Fruit fly (Drosophila melanogaster) whole organism, pupa: ENCODE measurements around the gene jhamt.

ENCODE experiments used
- CG12605 ChIP-seq: fragments of 200-800 bp; sonication (Bioruptor generic); IDR thresholded peaks from 2 replicates; pipeline ENCODE4 v1.3.6; 2022; ENCODE audit warnings: missing biosample characterization, missing genetic modification characterization
- CG13204 ChIP-seq: fragments of 200-800 bp; sonication (Bioruptor generic); optimal IDR thresholded peaks from 2 replicates; lab custom pipeline; 2018; ENCODE audit warnings: missing biosample characterization, mild to moderate bottlenecking, missing genetic modification characterization, moderate library complexity
- CG15710 ChIP-seq: fragments of 200-800 bp; sonication (Bioruptor generic); optimal IDR thresholded peaks from 2 replicates; lab custom pipeline; 2018; ENCODE audit warnings: missing biosample characterization, mild to moderate bottlenecking, missing genetic modification characterization, moderate library complexity
- CG32121 ChIP-seq: fragments of 200-800 bp; sonication (Bioruptor generic); IDR thresholded peaks from 2 replicates; pipeline ENCODE4 v1.3.6; 2022; ENCODE audit warnings: missing biosample characterization, missing genetic modification characterization
- CG34367 ChIP-seq: fragments of 200-800 bp; sonication (Bioruptor generic); optimal IDR thresholded peaks from 2 replicates; lab custom pipeline; 2018; ENCODE audit warnings: missing biosample characterization, mild to moderate bottlenecking, missing genetic modification characterization
- CG4496 ChIP-seq: fragments of 200-800 bp; sonication (Bioruptor generic); IDR thresholded peaks from 3 replicates; pipeline ENCODE4 v1.3.6; 2022; ENCODE audit warnings: missing biosample characterization, missing genetic modification characterization
- CG9948 ChIP-seq: fragments of 200-800 bp; sonication (Bioruptor generic); optimal IDR thresholded peaks from 2 replicates; lab custom pipeline; 2018; ENCODE audit warnings: missing biosample characterization, mild to moderate bottlenecking, missing genetic modification characterization, moderate library complexity
- EcR ChIP-seq: fragments of 200-800 bp; sonication (Bioruptor generic); optimal IDR thresholded peaks from 3 replicates; lab custom pipeline; 2019; ENCODE audit warnings: missing biosample characterization, missing genetic modification characterization, mild to moderate bottlenecking, moderate library complexity, missing genetic modification reagents
- Ets98B ChIP-seq: fragments of 200-800 bp; sonication (Bioruptor generic); IDR thresholded peaks from 2 replicates; pipeline ENCODE4 v1.3.6; 2022; ENCODE audit warnings: missing biosample characterization, missing genetic modification characterization
- Pif1B ChIP-seq: fragments of 200-800 bp; sonication (Bioruptor generic); optimal IDR thresholded peaks from 3 replicates; lab custom pipeline; 2016; ENCODE audit warnings: missing biosample characterization, missing genetic modification characterization
- gl ChIP-seq: fragments of 200-800 bp; sonication (Bioruptor generic); optimal IDR thresholded peaks from 2 replicates; lab custom pipeline; 2018; ENCODE audit warnings: missing biosample characterization, mild to moderate bottlenecking, missing genetic modification characterization

DNA sequence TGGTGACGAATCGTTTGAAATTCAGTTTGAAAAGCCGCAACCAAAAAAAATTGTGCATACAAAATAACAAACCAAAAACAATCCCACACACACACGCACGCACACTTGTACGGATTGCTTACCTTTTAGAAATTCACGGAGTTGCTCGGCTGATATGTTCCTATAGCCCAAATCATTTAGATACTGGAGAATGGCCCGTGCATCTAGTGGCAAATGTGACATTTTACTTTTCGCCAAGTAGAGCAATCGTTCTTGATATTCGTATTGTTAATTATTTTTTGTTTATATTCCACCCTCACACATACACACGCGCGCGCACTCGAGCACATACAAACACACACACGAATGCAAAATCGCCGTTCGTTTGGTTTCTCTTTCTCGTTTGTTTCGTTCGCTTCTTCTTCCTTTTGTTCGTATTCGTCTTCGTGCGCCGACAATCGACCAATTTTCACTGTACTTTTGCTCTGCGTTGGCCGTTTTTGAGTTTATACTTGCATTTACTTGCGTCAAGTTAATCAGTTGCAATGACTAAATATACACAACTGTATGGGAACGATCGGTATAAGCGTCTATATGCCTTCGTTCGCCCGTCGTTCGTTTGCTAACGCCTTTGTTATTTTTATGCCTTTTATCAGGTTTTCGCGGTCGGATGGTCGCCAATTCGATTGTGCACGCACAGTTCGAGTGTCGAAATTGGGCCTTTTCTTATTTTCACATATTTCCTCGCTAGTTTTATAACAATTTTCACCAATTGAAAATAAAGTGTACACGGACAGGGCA is 13.7 kb upstream of the jhamt start:
- 0 out of 3 replicates have a peak, but pooled peaks have one; percentile 18 for TF ChIP-seq CG4496 (GFP tag; lab: Robert Waterston, UW)
- no peak for TF ChIP-seq CG15710
- TF ChIP-seq EcR (GFP tag; lab: Kevin White, UChicago), result no peak
- no peak for TF ChIP-seq Ets98B (GFP tag; lab: Robert Waterston, UW)
- TF ChIP-seq Pif1B, result no peak
- no peak for TF ChIP-seq CG34367 (tag; lab: Kevin White, UChicago)
- no peak for TF ChIP-seq CG32121 (GFP tag; lab: Robert Waterston, UW)
- TF ChIP-seq CG12605 (GFP tag; lab: Robert Waterston, UW), result no peak
- no peak for TF ChIP-seq CG9948 (tag; lab: Kevin White, UChicago)
- TF ChIP-seq gl (tag; lab: Kevin White, UChicago), result no peak
- no peak for TF ChIP-seq CG13204 (GFP tag; lab: Kevin White, UChicago)
